Fruit fly (Drosophila melanogaster) whole organism, prepupa: ENCODE results near the gene dmrt11E.
A peak's percentile ranks its signal among the peaks of the same experiment; 100 is the strongest.

ENCODE experiments used
- Blimp-1 ChIP-seq: fragments of 200-800 bp; sonication (Bioruptor generic); optimal IDR thresholded peaks from 3 replicates; lab custom pipeline; 2017; ENCODE audit warnings: missing biosample characterization, missing genetic modification characterization, mild to moderate bottlenecking, moderate library complexity, missing genetic modification reagents
- CG10631 ChIP-seq: fragments of 200-800 bp; sonication (Bioruptor generic); optimal IDR thresholded peaks from 2 replicates; lab custom pipeline; 2016; ENCODE audit warnings: missing biosample characterization, missing genetic modification characterization
- CG11762 ChIP-seq: fragments of 200-800 bp; sonication (Bioruptor generic); optimal IDR thresholded peaks from 3 replicates; lab custom pipeline; 2016; ENCODE audit warnings: missing biosample characterization, missing genetic modification characterization; ENCODE audit not compliant: insufficient read depth
- CG11902 ChIP-seq: fragments of 200-800 bp; sonication (Bioruptor generic); optimal IDR thresholded peaks from 3 replicates; lab custom pipeline; 2016; ENCODE audit warnings: missing biosample characterization, missing genetic modification characterization
- CG1621 ChIP-seq: fragments of 200-800 bp; sonication (Bioruptor generic); optimal IDR thresholded peaks from 3 replicates; lab custom pipeline; 2018; ENCODE audit warnings: missing biosample characterization, mild to moderate bottlenecking, missing genetic modification characterization
- CG16779 ChIP-seq: fragments of 200-800 bp; sonication (Bioruptor generic); optimal IDR thresholded peaks from 3 replicates; lab custom pipeline; 2017; ENCODE audit warnings: missing biosample characterization, mild to moderate bottlenecking, missing genetic modification characterization
- CG31627 ChIP-seq: fragments of 200-800 bp; sonication (Bioruptor generic); optimal IDR thresholded peaks from 3 replicates; lab custom pipeline; 2016; ENCODE audit warnings: missing biosample characterization, missing genetic modification characterization
- CG32006 ChIP-seq: fragments of 200-800 bp; sonication (Bioruptor generic); optimal IDR thresholded peaks from 3 replicates; lab custom pipeline; 2017; ENCODE audit warnings: missing biosample characterization, mild to moderate bottlenecking, missing genetic modification characterization
- CG3919 ChIP-seq: fragments of 200-800 bp; sonication (Bioruptor generic); optimal IDR thresholded peaks from 3 replicates; lab custom pipeline; 2016; ENCODE audit warnings: missing biosample characterization, missing genetic modification characterization
- CG4318 ChIP-seq: fragments of 200-800 bp; sonication (Bioruptor generic); optimal IDR thresholded peaks from 3 replicates; lab custom pipeline; 2017; ENCODE audit warnings: missing biosample characterization, mild to moderate bottlenecking, missing genetic modification characterization
- CG6276 ChIP-seq: fragments of 200-800 bp; sonication (Bioruptor generic); optimal IDR thresholded peaks from 2 replicates; lab custom pipeline; 2017; ENCODE audit warnings: missing biosample characterization, mild to moderate bottlenecking, missing genetic modification characterization
- CG6792 ChIP-seq: fragments of 200-800 bp; sonication (Bioruptor generic); optimal IDR thresholded peaks from 3 replicates; lab custom pipeline; 2016; ENCODE audit warnings: missing biosample characterization, missing genetic modification characterization
- CG6808 ChIP-seq: fragments of 200-800 bp; sonication (Bioruptor generic); optimal IDR thresholded peaks from 3 replicates; lab custom pipeline; 2017; ENCODE audit warnings: missing biosample characterization, missing genetic modification characterization, mild to moderate bottlenecking, moderate library complexity, missing genetic modification reagents
- CG6854 ChIP-seq: fragments of 200-800 bp; sonication (Bioruptor generic); optimal IDR thresholded peaks from 2 replicates; lab custom pipeline; 2017; ENCODE audit warnings: missing biosample characterization, mild to moderate bottlenecking, missing genetic modification characterization
- CG8119 ChIP-seq: fragments of 200-800 bp; sonication (Bioruptor generic); IDR thresholded peaks from 3 replicates; pipeline ENCODE4 v1.3.6; 2022; ENCODE audit warnings: missing biosample characterization, missing genetic modification characterization
- CG8319 ChIP-seq: fragments of 200-800 bp; sonication (Bioruptor generic); optimal IDR thresholded peaks from 3 replicates; lab custom pipeline; 2016; ENCODE audit warnings: missing biosample characterization, missing genetic modification characterization
- CG8632 ChIP-seq: fragments of 200-800 bp; sonication (Bioruptor generic); optimal IDR thresholded peaks from 3 replicates; lab custom pipeline; 2016; ENCODE audit warnings: missing biosample characterization, missing genetic modification characterization
- CG9139 ChIP-seq: fragments of 200-800 bp; sonication (Bioruptor generic); optimal IDR thresholded peaks from 3 replicates; lab custom pipeline; 2017; ENCODE audit warnings: missing biosample characterization, mild to moderate bottlenecking, missing genetic modification characterization
- Eip78C ChIP-seq: fragments of 200-800 bp; sonication (Bioruptor generic); peaks from one replicate; lab custom pipeline; 2016; ENCODE audit warnings: missing biosample characterization, missing genetic modification characterization
- Eip93F ChIP-seq: fragments of 200-800 bp; sonication (Bioruptor generic); optimal IDR thresholded peaks from 2 replicates; lab custom pipeline; 2016; ENCODE audit warnings: missing biosample characterization, mild to moderate bottlenecking, missing genetic modification characterization
- Ets21C ChIP-seq: fragments of 200-800 bp; sonication (Bioruptor generic); optimal IDR thresholded peaks from 3 replicates; lab custom pipeline; 2016; ENCODE audit warnings: missing biosample characterization, missing genetic modification characterization
- Ets96B ChIP-seq: fragments of 200-800 bp; optimal IDR thresholded peaks from 2 replicates; lab custom pipeline; 2019; ENCODE audit warnings: missing biosample characterization, mild to moderate bottlenecking, missing genetic modification characterization, moderate library complexity
- Gug ChIP-seq: fragments of 200-800 bp; sonication (Bioruptor generic); IDR thresholded peaks from 2 replicates; pipeline ENCODE4 v1.3.6; 2022; ENCODE audit warnings: missing biosample characterization, missing genetic modification characterization
- Hr38 ChIP-seq: sonication (Bioruptor generic); optimal IDR thresholded peaks from 2 replicates; lab custom pipeline; 2016; ENCODE audit warnings: missing biosample characterization, missing genetic modification characterization
- Hr4 ChIP-seq: fragments of 200-800 bp; sonication (Bioruptor generic); optimal IDR thresholded peaks from 3 replicates; lab custom pipeline; 2016; ENCODE audit warnings: missing biosample characterization, missing genetic modification characterization
- Lpt ChIP-seq: fragments of 200-800 bp; sonication (Bioruptor generic); optimal IDR thresholded peaks from 3 replicates; lab custom pipeline; 2016; ENCODE audit warnings: missing biosample characterization, missing genetic modification characterization
- OdsH ChIP-seq: fragments of 200-800 bp; sonication (Bioruptor generic); optimal IDR thresholded peaks from 3 replicates; lab custom pipeline; 2016; ENCODE audit warnings: missing biosample characterization, missing genetic modification characterization
- Smox ChIP-seq: fragments of 200-800 bp; sonication (Bioruptor generic); optimal IDR thresholded peaks from 3 replicates; lab custom pipeline; 2016; ENCODE audit warnings: missing biosample characterization, missing genetic modification characterization
- Sox102F ChIP-seq: fragments of 200-800 bp; sonication (Bioruptor generic); optimal IDR thresholded peaks from 2 replicates; lab custom pipeline; 2016; ENCODE audit warnings: missing biosample characterization, mild to moderate bottlenecking, missing genetic modification characterization
- Sox14 ChIP-seq: fragments of 200-800 bp; sonication (Bioruptor generic); optimal IDR thresholded peaks from 3 replicates; lab custom pipeline; 2016; ENCODE audit warnings: missing biosample characterization, missing genetic modification characterization
- Sox15 ChIP-seq: fragments of 200-800 bp; sonication (Bioruptor generic); optimal IDR thresholded peaks from 3 replicates; lab custom pipeline; 2016; ENCODE audit warnings: missing biosample characterization, missing genetic modification characterization
- achi ChIP-seq: fragments of 200-800 bp; sonication (Bioruptor generic); optimal IDR thresholded peaks from 3 replicates; lab custom pipeline; 2016; ENCODE audit warnings: missing biosample characterization, missing genetic modification characterization
- acj6 ChIP-seq: fragments of 200-800 bp; sonication (Bioruptor generic); optimal IDR thresholded peaks from 3 replicates; lab custom pipeline; 2016; ENCODE audit warnings: missing biosample characterization, missing genetic modification characterization
- cyc ChIP-seq: fragments of 200-800 bp; sonication (Bioruptor generic); optimal IDR thresholded peaks from 3 replicates; lab custom pipeline; 2016; ENCODE audit warnings: missing biosample characterization, missing genetic modification characterization
- dac ChIP-seq: fragments of 200-800 bp; sonication (Bioruptor generic); optimal IDR thresholded peaks from 2 replicates; lab custom pipeline; 2017; ENCODE audit warnings: missing biosample characterization, mild to moderate bottlenecking, missing genetic modification characterization
- dsx ChIP-seq: fragments of 200-800 bp; optimal IDR thresholded peaks from 3 replicates; lab custom pipeline; 2019; ENCODE audit warnings: missing biosample characterization, mild to moderate bottlenecking, missing genetic modification characterization, moderate library complexity; ENCODE audit not compliant: poor library complexity, severe bottlenecking
- eg ChIP-seq: fragments of 200-800 bp; sonication (Bioruptor generic); IDR thresholded peaks from 3 replicates; pipeline ENCODE4 v1.3.6; 2022; ENCODE audit warnings: missing biosample characterization, missing genetic modification characterization
- esn ChIP-seq: fragments of 200-800 bp; sonication (Bioruptor generic); optimal IDR thresholded peaks from 2 replicates; lab custom pipeline; 2016; ENCODE audit warnings: missing biosample characterization, mild to moderate bottlenecking, missing genetic modification characterization, moderate library complexity
- fkh ChIP-seq: fragments of 200-800 bp; sonication (Bioruptor generic); optimal IDR thresholded peaks from 3 replicates; lab custom pipeline; 2017; ENCODE audit warnings: missing biosample characterization, mild to moderate bottlenecking, missing genetic modification characterization, moderate library complexity
- lz ChIP-seq: fragments of 200-800 bp; sonication (Bioruptor generic); optimal IDR thresholded peaks from 3 replicates; lab custom pipeline; 2016; ENCODE audit warnings: missing biosample characterization, missing genetic modification characterization
- pdm3 ChIP-seq: fragments of 200-800 bp; sonication (Bioruptor generic); optimal IDR thresholded peaks from 3 replicates; lab custom pipeline; 2016; ENCODE audit warnings: missing biosample characterization, missing genetic modification characterization
- spab ChIP-seq: fragments of 200-800 bp; sonication (Bioruptor generic); optimal IDR thresholded peaks from 2 replicates; lab custom pipeline; 2017; ENCODE audit warnings: missing biosample characterization, mild to moderate bottlenecking, missing genetic modification characterization, missing genetic modification reagents
- ss ChIP-seq, 2 experiments: fragments of 200-800 bp; sonication (Bioruptor generic); optimal IDR thresholded peaks; 2 replicates in 1 of 2; 3 replicates in 1 of 2; lab custom pipeline; 2017 to 2018; ENCODE audit warnings: mild to moderate bottlenecking in 2 of 2, missing biosample characterization in 2 of 2, missing genetic modification characterization in 2 of 2, moderate library complexity in 1 of 2
- svp ChIP-seq: fragments of 200-800 bp; sonication (Bioruptor generic); peaks from one replicate; lab custom pipeline; 2016; ENCODE audit warnings: missing biosample characterization, missing genetic modification characterization
- topi ChIP-seq: fragments of 200-800 bp; sonication (Bioruptor generic); optimal IDR thresholded peaks from 3 replicates; lab custom pipeline; 2016; ENCODE audit warnings: missing biosample characterization, missing genetic modification characterization
- vri ChIP-seq: fragments of 200-800 bp; sonication (Bioruptor generic); optimal IDR thresholded peaks from 3 replicates; lab custom pipeline; 2016; ENCODE audit warnings: missing biosample characterization, mild to moderate bottlenecking, missing genetic modification characterization

Gene dmrt11E

DNA sequence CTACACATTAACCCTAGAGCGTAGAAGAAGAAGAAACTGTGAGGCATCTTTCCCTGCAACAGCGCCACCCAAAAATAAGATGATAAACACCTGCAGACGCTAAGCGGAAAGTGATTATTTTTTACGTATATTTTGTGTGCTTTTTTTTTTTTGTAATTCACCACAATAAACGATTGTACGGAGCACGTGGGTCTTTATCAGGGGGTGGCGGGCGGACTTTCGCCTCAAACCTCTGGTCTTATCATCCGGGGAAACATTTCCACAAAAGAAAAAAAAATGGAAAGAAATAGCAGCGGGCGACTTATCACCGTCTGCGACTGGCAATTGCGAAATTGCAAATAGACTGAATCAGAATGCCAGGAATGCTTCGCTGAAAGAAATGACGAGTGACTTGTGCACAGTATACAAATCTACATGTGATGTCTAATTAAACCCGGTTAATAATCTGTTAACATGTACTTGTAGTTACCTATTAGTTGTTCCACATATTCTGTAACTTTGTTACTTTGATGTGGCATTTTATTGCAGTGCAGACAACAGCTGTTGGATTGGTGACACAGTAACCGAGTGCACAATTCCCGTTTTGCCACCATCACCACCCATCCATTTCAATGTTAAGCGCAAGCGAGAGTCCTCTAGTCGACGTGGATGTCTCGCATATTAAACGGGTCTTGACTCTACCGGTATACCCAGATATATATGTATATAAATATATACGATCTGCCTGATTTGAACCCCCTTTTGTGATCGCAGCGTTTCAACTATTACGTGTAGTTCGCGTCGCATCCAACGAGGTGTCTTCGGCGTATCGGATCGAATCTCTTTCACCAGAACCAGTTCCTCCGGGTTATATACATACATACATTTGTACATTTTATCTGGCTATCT lies 35.9 kb upstream of the dmrt11E start (continued):
- TF ChIP-seq Blimp-1 (GFP tag; lab: Kevin White, UChicago) (peak; percentile 16), CG10631 (GFP tag; lab: Kevin White, UChicago) (peak; percentile 76), CG6808 (GFP tag; lab: Kevin White, UChicago) (peak; percentile 68), CG6792 (GFP tag; lab: Kevin White, UChicago) (peak; percentile 82), CG31627 (GFP tag; lab: Kevin White, UChicago) (peak; percentile 80), CG9139 (GFP tag; lab: Kevin White, UChicago) (peak; percentile 2), Sox15 (GFP tag; lab: Kevin White, UChicago) (peak; percentile 75), vri (GFP tag; lab: Kevin White, UChicago) (peak; percentile 90), CG8319 (GFP tag; lab: Kevin White, UChicago) (peak; percentile 66), Eip93F (peak; percentile 32), pdm3 (peak; percentile 86), Ets96B (tag; lab: Kevin White, UChicago) (peak; percentile 72), cyc (GFP tag; lab: Kevin White, UChicago) (peak; percentile 83), CG32006 (GFP tag; lab: Kevin White, UChicago) (peak; percentile 93), Lpt (GFP tag; lab: Kevin White, UChicago) (peak; percentile 79), CG8119 (peak; percentile 83; the same call in 2 of the 3 replicates), esn (GFP tag; lab: Kevin White, UChicago) (peak; percentile 89), lz (peak; percentile 87), Hr4 (GFP tag; lab: Kevin White, UChicago) (peak; percentile 86), acj6 (GFP tag; lab: Kevin White, UChicago) (peak; percentile 84)

DNA sequence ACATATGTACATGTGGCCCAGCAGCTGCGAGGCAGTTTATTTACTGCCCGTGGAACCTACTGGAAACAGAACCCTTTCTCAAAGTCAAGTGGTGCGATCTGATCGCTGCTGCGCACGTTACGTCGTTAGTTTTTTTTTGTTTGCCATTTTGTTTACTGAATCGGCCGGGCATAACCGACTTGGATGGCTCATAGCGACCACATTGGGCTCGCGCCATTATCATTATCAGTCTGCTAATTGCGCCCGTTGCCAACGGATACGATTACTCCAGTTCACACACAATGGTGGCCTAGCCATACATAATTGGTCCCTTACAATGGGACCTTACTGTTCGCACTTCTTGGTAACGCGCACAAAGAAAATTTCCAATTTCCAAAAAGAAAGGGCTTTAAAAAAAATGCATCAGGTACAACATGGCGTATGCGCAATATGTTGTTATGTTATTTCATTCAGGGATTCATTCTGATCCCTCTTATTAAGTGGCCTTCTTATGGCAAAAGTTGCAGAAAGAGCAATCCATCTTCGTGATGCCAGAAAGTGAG lies 35.2 kb upstream of the dmrt11E start:
- TF ChIP-seq acj6 (GFP tag; lab: Kevin White, UChicago), result peak; percentile 40
- peak; percentile 46 for TF ChIP-seq topi (GFP tag; lab: Kevin White, UChicago)
- peak; percentile 17 for TF ChIP-seq Smox
- peak; percentile 51 for TF ChIP-seq achi (GFP tag; lab: Kevin White, UChicago)
- peak; percentile 0 for TF ChIP-seq CG8632
- TF ChIP-seq cyc (GFP tag; lab: Kevin White, UChicago), result peak; percentile 44
- TF ChIP-seq OdsH (GFP tag; lab: Kevin White, UChicago), result peak; percentile 37
- no peak for TF ChIP-seq eg (GFP tag; lab: Robert Waterston, UW)
- TF ChIP-seq CG8119, result no peak
- no peak for TF ChIP-seq CG6854
- TF ChIP-seq CG8319 (GFP tag; lab: Kevin White, UChicago), result no peak
- TF ChIP-seq CG16779 (tag; lab: Kevin White, UChicago), result no peak
- TF ChIP-seq CG4318, result peak; percentile 41
- peak; percentile 46 for TF ChIP-seq CG31627 (GFP tag; lab: Kevin White, UChicago)
- TF ChIP-seq Blimp-1 (GFP tag; lab: Kevin White, UChicago), result no peak
- TF ChIP-seq dsx, result peak; percentile 26
- TF ChIP-seq dac, result peak; percentile 25
- TF ChIP-seq CG11762 (GFP tag; lab: Kevin White, UChicago), result no peak
- peak; percentile 36 for TF ChIP-seq CG6276 (GFP tag; lab: Kevin White, UChicago)
- peak; percentile 78 for TF ChIP-seq Eip78C (GFP tag; lab: Kevin White, UChicago)
- peak; percentile 44 for TF ChIP-seq CG3919 (GFP tag; lab: Kevin White, UChicago)
- 0 out of 2 replicates have a peak, but pooled peaks have one; percentile 17 for TF ChIP-seq Gug (GFP tag; lab: Robert Waterston, UW)
- peak; percentile 0 for TF ChIP-seq spab (GFP tag; lab: Kevin White, UChicago)
- no peak for TF ChIP-seq CG1621
- TF ChIP-seq ss (GFP tag; optimal IDR thresholded peaks at IDR 0.05; lab: Kevin White, UChicago), result peak; percentile 23 to 35
- TF ChIP-seq Sox14 (GFP tag; lab: Kevin White, UChicago), result peak; percentile 67
- peak; percentile 75 for TF ChIP-seq fkh
- peak; percentile 22 for TF ChIP-seq Sox102F
- TF ChIP-seq CG6792 (GFP tag; lab: Kevin White, UChicago), result peak; percentile 28
- peak; percentile 82 for TF ChIP-seq CG32006 (GFP tag; lab: Kevin White, UChicago)
- TF ChIP-seq Hr38 (GFP tag; lab: Kevin White, UChicago), result no peak
- peak; percentile 13 for TF ChIP-seq Ets21C
- no peak for TF ChIP-seq Eip93F
- peak; percentile 17 for TF ChIP-seq Hr4 (GFP tag; lab: Kevin White, UChicago)
- TF ChIP-seq CG11902 (GFP tag; lab: Kevin White, UChicago), result no peak
- peak; percentile 85 for TF ChIP-seq svp (GFP tag; lab: Kevin White, UChicago)
